Worm (Caenorhabditis elegans): ENCODE data around the gene sri-53.

DNA sequence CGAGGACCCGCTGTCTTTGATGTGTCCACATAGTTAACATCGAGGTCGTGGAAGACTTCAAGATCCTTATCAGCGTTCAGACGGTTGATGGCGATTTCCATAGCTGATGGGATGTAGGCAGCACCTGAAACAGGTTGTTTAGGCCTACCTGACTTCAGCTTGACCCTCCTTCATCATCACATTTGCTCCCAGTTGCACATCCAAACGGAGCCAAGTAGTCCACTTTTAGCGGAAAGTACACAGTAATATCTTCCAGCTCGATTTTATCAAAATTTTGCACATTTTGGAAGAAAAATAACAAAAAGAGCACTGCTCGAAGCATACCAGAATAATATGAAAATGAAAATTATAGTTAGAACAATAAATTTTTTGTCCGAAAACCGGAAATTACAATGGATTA lies 5.5 kb downstream of the sri-53 start, which contains the start of gene gcy-15:
- TF ChIP-seq mxl-2 (GFP tag; conservative IDR thresholded peaks at IDR 0.05) (no peak), unc-62 (GFP tag; optimal IDR thresholded peaks at IDR 0.05 in 1 of 2) (no peak), unc-62 (tag; optimal IDR thresholded peaks at IDR 0.05) (no peak), ZK546.5 (tag; optimal IDR thresholded peaks at IDR 0.05) (no peak), pha-4 (GFP tag; IDR thresholded peaks at IDR 0.05) (no peak), pha-4 (tag; optimal IDR thresholded peaks at IDR 0.05) (no peak), egl-27 (tag; optimal IDR thresholded peaks at IDR 0.05) (no peak), nhr-76 (tag; optimal IDR thresholded peaks at IDR 0.05) (no peak), dmd-9 (GFP tag; IDR thresholded peaks at IDR 0.05) (no peak), ztf-11 (tag; optimal IDR thresholded peaks at IDR 0.05) (no peak), ces-1 (GFP tag; optimal IDR thresholded peaks at IDR 0.05) (no peak), ZK337.2 (GFP tag; IDR thresholded peaks at IDR 0.05) (no peak), ctbp-1 (GFP tag; IDR thresholded peaks at IDR 0.05) (no peak), F49E8.2 (tag; optimal IDR thresholded peaks at IDR 0.05; ENCODE audit: borderline replicate concordance) (no peak), nhr-28 (tag; optimal IDR thresholded peaks at IDR 0.05) (no peak), daf-12 (tag; optimal IDR thresholded peaks at IDR 0.05) (no peak)
